Worm (Caenorhabditis elegans): ENCODE data around the gene R04A9.9.

- TF ChIP-seq scrt-1 (GFP tag; IDR thresholded peaks at IDR 0.05) (no peak), ama-1 (optimal IDR thresholded peaks at IDR 0.05) (no peak), hmg-4 (GFP tag; optimal IDR thresholded peaks at IDR 0.05) (no peak), aly-1 (tag; optimal IDR thresholded peaks at IDR 0.05) (no peak), tbx-11 (GFP tag; IDR thresholded peaks at IDR 0.05) (no peak), ceh-13 (GFP tag; optimal IDR thresholded peaks at IDR 0.05) (no peak), tra-4 (tag; optimal IDR thresholded peaks at IDR 0.05) (no peak), ceh-36 (tag; optimal IDR thresholded peaks at IDR 0.05) (no peak), hmbx-1 (tag; optimal IDR thresholded peaks at IDR 0.05) (no peak)
These were observed 9.9 kb downstream of the R04A9.9 start, which contains the start of gene R04A9.3 for ce11 chrX:380505-380904.
